Worm (Caenorhabditis elegans): Measurements from ENCODE around the gene blos-8.

DNA sequence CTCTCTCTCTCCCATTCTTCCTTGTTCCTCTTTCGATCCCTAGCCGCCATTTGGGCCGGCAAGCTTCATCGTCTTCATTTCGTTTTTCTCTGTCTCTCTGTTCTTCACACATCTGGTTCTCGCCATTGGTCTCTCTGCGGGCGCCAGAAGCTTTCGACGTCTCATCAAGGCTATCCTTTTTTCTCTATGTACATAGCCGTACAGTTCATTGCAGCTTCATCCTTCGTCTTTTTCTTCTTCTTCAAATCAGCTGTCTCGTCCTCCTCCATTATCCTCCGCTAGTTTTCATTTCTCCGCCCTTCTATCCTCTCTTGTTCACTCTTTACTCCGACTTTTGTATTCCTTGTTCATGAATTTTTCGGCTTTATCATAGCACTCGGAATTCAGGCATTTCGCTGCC is 10.3 kb downstream of the blos-8 start, which contains the start of gene F39D8.3:
- TF ChIP-seq pes-1 (GFP tag; IDR thresholded peaks at IDR 0.05) (no peak), hmg-4 (GFP tag; optimal IDR thresholded peaks at IDR 0.05) (no peak), flt-1 (GFP tag; IDR thresholded peaks at IDR 0.05) (no peak), tbx-11 (GFP tag; IDR thresholded peaks at IDR 0.05) (no peak), ama-1 (optimal IDR thresholded peaks at IDR 0.05) (no peak), ceh-13 (GFP tag; optimal IDR thresholded peaks at IDR 0.05) (no peak), ets-7 (tag; optimal IDR thresholded peaks at IDR 0.05) (no peak), tbx-37 (GFP tag; conservative IDR thresholded peaks at IDR 0.05) (no peak), ceh-36 (tag; optimal IDR thresholded peaks at IDR 0.05) (no peak)

Measured in whole organism, early embryonic.